Worm (Caenorhabditis elegans): ENCODE measurements around the gene F35D2.1.

- TF ChIP-seq ama-1 (optimal IDR thresholded peaks at IDR 0.05) (no peak), ceh-13 (GFP tag; optimal IDR thresholded peaks at IDR 0.05) (no peak), sea-1 (GFP tag; conservative IDR thresholded peaks at IDR 0.05) (no peak), tbx-11 (GFP tag; IDR thresholded peaks at IDR 0.05) (no peak), B0310.2 (tag; optimal IDR thresholded peaks at IDR 0.05) (no peak), scrt-1 (GFP tag; IDR thresholded peaks at IDR 0.05) (no peak), tra-4 (tag; optimal IDR thresholded peaks at IDR 0.05) (no peak), pes-1 (GFP tag; IDR thresholded peaks at IDR 0.05) (no peak), flt-1 (GFP tag; IDR thresholded peaks at IDR 0.05) (no peak), F13C5.2 (tag; optimal IDR thresholded peaks at IDR 0.05) (no peak), tbx-37 (GFP tag; conservative IDR thresholded peaks at IDR 0.05) (no peak), hnd-1 (tag; optimal IDR thresholded peaks at IDR 0.05) (no peak), aly-1 (tag; optimal IDR thresholded peaks at IDR 0.05) (no peak), hmg-4 (GFP tag; optimal IDR thresholded peaks at IDR 0.05) (no peak)
These were observed 44.8 kb upstream of the F35D2.1 start, which contains the start of gene wrt-1 for ce11 chrII:7530944-7531343.

Data from whole organism, early embryonic.